Worm (Caenorhabditis elegans) whole organism, midembryonic: ENCODE measurements around the gene tbc-9.

ENCODE experiments used
- T22C8.4 ChIP-seq: fragments of 200-800 bp; sonication (Bioruptor generic); IDR thresholded peaks from 2 replicates; pipeline ENCODE4 v1.3.6; 2022; ENCODE audit warnings: missing genetic modification characterization, missing compliant biosample characterization
- flt-1 ChIP-seq: fragments of 200-800 bp; sonication (Bioruptor generic); IDR thresholded peaks from 2 replicates; pipeline ENCODE4 v1.3.6; 2022; ENCODE audit warnings: missing genetic modification characterization, missing compliant biosample characterization
- klf-2 ChIP-seq: fragments of 200-800 bp; sonication (Bioruptor generic); conservative IDR thresholded peaks from 2 replicates; pipeline ENCODE4 v1.3.6; 2022; ENCODE audit warnings: missing genetic modification reagents, missing genetic modification characterization, missing compliant biosample characterization
- med-1 ChIP-seq: sonication (generic microtip); optimal IDR thresholded peaks from 2 replicates; lab custom pipeline; 2017; ENCODE audit warnings: missing genetic modification characterization, mild to moderate bottlenecking, missing compliant biosample characterization, antibody characterized with exemption, missing genetic modification reagents; ENCODE audit not compliant: insufficient read depth
- ref-1 ChIP-seq: fragments of 200-800 bp; sonication (Bioruptor generic); conservative IDR thresholded peaks from 2 replicates; pipeline ENCODE4 v1.3.6; 2022; ENCODE audit warnings: missing genetic modification reagents, missing genetic modification characterization, missing compliant biosample characterization
- tab-1 ChIP-seq: fragments of 200-800 bp; sonication (Bioruptor generic); IDR thresholded peaks from 2 replicates; pipeline ENCODE4 v1.3.6; 2022; ENCODE audit warnings: missing genetic modification characterization, missing compliant biosample characterization
- ztf-23 ChIP-seq: fragments of 200-800 bp; sonication (Bioruptor generic); IDR thresholded peaks from 2 replicates; pipeline ENCODE4 v1.3.6; 2022; ENCODE audit warnings: missing genetic modification reagents, missing genetic modification characterization, missing compliant biosample characterization
- ztf-29 ChIP-seq: fragments of 200-800 bp; sonication (Bioruptor generic); IDR thresholded peaks from 2 replicates; pipeline ENCODE4 v1.3.6; 2022; ENCODE audit warnings: missing genetic modification reagents, missing genetic modification characterization, missing compliant biosample characterization

- TF ChIP-seq flt-1 (GFP tag; lab: Robert Waterston, UW), result no peak
- no peak for TF ChIP-seq tab-1
- no peak for TF ChIP-seq T22C8.4 (GFP tag; lab: Robert Waterston, UW)
- TF ChIP-seq klf-2 (GFP tag; lab: Robert Waterston, UW), result no peak
- TF ChIP-seq ref-1, result no peak
- no peak for TF ChIP-seq ztf-29
- no peak for TF ChIP-seq ztf-23 (GFP tag; lab: Robert Waterston, UW)
- TF ChIP-seq med-1 (GFP tag; lab: Kevin White, UChicago), result no peak
Observed at ce11 chrIV:13505144-13505543, 2.5 kb upstream of the tbc-9 start, which contains the start of gene seld-1.
